Fruit fly (Drosophila melanogaster) whole organism, adult: ENCODE results near the gene Naa80.

Experiments
- CG11617 ChIP-seq: fragments of 200-800 bp; sonication (Bioruptor generic); optimal IDR thresholded peaks from 2 replicates; lab custom pipeline; 2017; ENCODE audit warnings: mild to moderate bottlenecking, missing biosample characterization, missing genetic modification reagents, missing genetic modification characterization
- CG12768 ChIP-seq: fragments of 200-800 bp; sonication (Bioruptor generic); optimal IDR thresholded peaks from 2 replicates; lab custom pipeline; 2017; ENCODE audit warnings: missing biosample characterization, missing genetic modification characterization, mild to moderate bottlenecking, moderate library complexity, missing genetic modification reagents
- CG14711 ChIP-seq: fragments of 200-800 bp; sonication (Bioruptor generic); optimal IDR thresholded peaks from 2 replicates; lab custom pipeline; 2018; ENCODE audit warnings: missing biosample characterization, mild to moderate bottlenecking, missing genetic modification characterization, moderate library complexity
- CG1620 ChIP-seq: fragments of 200-800 bp; sonication (Bioruptor generic); optimal IDR thresholded peaks from 2 replicates; lab custom pipeline; 2016; ENCODE audit warnings: missing biosample characterization, missing genetic modification characterization
- CG33017 ChIP-seq: fragments of 200-800 bp; sonication (Bioruptor generic); optimal IDR thresholded peaks from 2 replicates; lab custom pipeline; 2018; ENCODE audit warnings: missing biosample characterization, mild to moderate bottlenecking, missing genetic modification characterization, moderate library complexity
- CG5204 ChIP-seq: fragments of 200-800 bp; sonication (Bioruptor generic); optimal IDR thresholded peaks from 2 replicates; lab custom pipeline; 2016; ENCODE audit warnings: missing biosample characterization, missing genetic modification characterization
- CG7045 ChIP-seq: fragments of 200-800 bp; sonication (Bioruptor generic); optimal IDR thresholded peaks from 2 replicates; lab custom pipeline; 2017; ENCODE audit warnings: missing biosample characterization, mild to moderate bottlenecking, missing genetic modification characterization
- CG7101 ChIP-seq: fragments of 200-800 bp; sonication (Bioruptor generic); optimal IDR thresholded peaks from 2 replicates; lab custom pipeline; 2018; ENCODE audit warnings: missing biosample characterization, mild to moderate bottlenecking, missing genetic modification characterization, moderate library complexity
- Clk ChIP-seq: fragments of 200-800 bp; sonication (Bioruptor generic); optimal IDR thresholded peaks from 2 replicates; lab custom pipeline; 2017; ENCODE audit warnings: missing biosample characterization, missing genetic modification characterization
- Crg-1 ChIP-seq: fragments of 200-800 bp; sonication (Bioruptor generic); optimal IDR thresholded peaks from 2 replicates; lab custom pipeline; 2016; ENCODE audit warnings: missing biosample characterization, missing genetic modification characterization
- Hr96 ChIP-seq: fragments of 200-800 bp; sonication (Bioruptor generic); optimal IDR thresholded peaks from 2 replicates; lab custom pipeline; 2016; ENCODE audit warnings: missing biosample characterization, missing genetic modification characterization
- Mnt ChIP-seq: fragments of 200-800 bp; sonication (Bioruptor generic); optimal IDR thresholded peaks from 2 replicates; lab custom pipeline; 2016; ENCODE audit warnings: missing biosample characterization, mild to moderate bottlenecking, missing genetic modification characterization
- bab1 ChIP-seq: fragments of 200-800 bp; sonication (Bioruptor generic); optimal IDR thresholded peaks from 3 replicates; lab custom pipeline; 2019; ENCODE audit warnings: missing biosample characterization, mild to moderate bottlenecking, missing genetic modification characterization, moderate library complexity
- cic ChIP-seq: fragments of 200-800 bp; sonication (Bioruptor generic); optimal IDR thresholded peaks from 2 replicates; lab custom pipeline; 2017; ENCODE audit warnings: missing biosample characterization, mild to moderate bottlenecking, missing genetic modification characterization, moderate library complexity
- cnc ChIP-seq, 2 experiments: fragments of >200 bp; optimal IDR thresholded peaks; 2 replicates each; lab custom pipeline; 2017
- kay ChIP-seq: fragments of 200-800 bp; sonication (Bioruptor generic); peaks from one replicate; lab custom pipeline; 2016; ENCODE audit warnings: missing biosample characterization, missing genetic modification characterization, borderline replicate concordance
- ovo ChIP-seq: fragments of 200-800 bp; sonication (Bioruptor generic); optimal IDR thresholded peaks from 2 replicates; lab custom pipeline; 2016; ENCODE audit warnings: missing biosample characterization, missing genetic modification characterization
- pad ChIP-seq: fragments of 200-800 bp; sonication (Bioruptor generic); optimal IDR thresholded peaks from 3 replicates; lab custom pipeline; 2017; ENCODE audit warnings: missing biosample characterization, missing genetic modification characterization, mild to moderate bottlenecking, moderate library complexity, missing genetic modification reagents
- tj ChIP-seq: fragments of 200-800 bp; sonication (Bioruptor generic); optimal IDR thresholded peaks from 3 replicates; lab custom pipeline; 2017; ENCODE audit warnings: missing biosample characterization, mild to moderate bottlenecking, missing genetic modification characterization, moderate library complexity
- toe ChIP-seq: fragments of 200-800 bp; sonication (Bioruptor generic); optimal IDR thresholded peaks from 2 replicates; lab custom pipeline; 2016; ENCODE audit warnings: missing biosample characterization, missing genetic modification characterization

Naa80 gene

dm6 chr3R:9793018-9793417 lies 25.4 kb downstream of the Naa80 start, which contains the start of gene CG8516:
CG8516 (plus strand) TSS chr3R:9793295.
- TF ChIP-seq bab1 (GFP tag; lab: Kevin White, UChicago): peak; percentile 4
- peak; percentile 37 for TF ChIP-seq CG7101 (tag; lab: Kevin White, UChicago)
- TF ChIP-seq CG11617: peak; percentile 26
- TF ChIP-seq tj: peak; percentile 29
- peak; percentile 28 for TF ChIP-seq CG33017 (tag; lab: Kevin White, UChicago)
- peak; percentile 25 for TF ChIP-seq Mnt (GFP tag; lab: Kevin White, UChicago)
- TF ChIP-seq CG14711 (tag; lab: Kevin White, UChicago): peak; percentile 45
- no peak for TF ChIP-seq Clk (GFP tag; lab: Kevin White, UChicago)
- TF ChIP-seq pad (GFP tag; lab: Kevin White, UChicago): no peak
- TF ChIP-seq CG12768: no peak

dm6 chr3R:9800644-9801330 lies 33.2 kb downstream of the Naa80 start, which contains the start of the genes CG9467 and CG8526:
CG9467 (minus strand) TSS chr3R:9801026.
CG8526 (plus strand) TSS chr3R:9801280.
- TF ChIP-seq toe (GFP tag; lab: Kevin White, UChicago) (peak; percentile 82), Crg-1 (peak; percentile 66), cic (no peak), pad (GFP tag; lab: Kevin White, UChicago) (peak; percentile 65), CG33017 (tag; lab: Kevin White, UChicago) (no peak), CG11617 (peak; percentile 73), ovo (GFP tag; lab: Kevin White, UChicago) (peak; percentile 85), Hr96 (GFP tag; lab: Kevin White, UChicago) (no peak), CG14711 (tag; lab: Kevin White, UChicago) (peak; percentile 66), tj (peak; percentile 61), bab1 (GFP tag; lab: Kevin White, UChicago) (peak; percentile 59), cnc (optimal IDR thresholded peaks at IDR 0.05; lab: Kevin White, UChicago) (no peak), Clk (GFP tag; lab: Kevin White, UChicago) (peak; percentile 37), CG7045 (GFP tag; lab: Kevin White, UChicago) (peak; percentile 64), Mnt (GFP tag; lab: Kevin White, UChicago) (peak; percentile 63), CG7101 (tag; lab: Kevin White, UChicago) (peak; percentile 68), kay (GFP tag; lab: Kevin White, UChicago) (no peak), CG5204 (GFP tag; lab: Kevin White, UChicago) (no peak), CG12768 (peak; percentile 60), CG1620 (GFP tag; lab: Kevin White, UChicago) (peak; percentile 63)

DNA sequence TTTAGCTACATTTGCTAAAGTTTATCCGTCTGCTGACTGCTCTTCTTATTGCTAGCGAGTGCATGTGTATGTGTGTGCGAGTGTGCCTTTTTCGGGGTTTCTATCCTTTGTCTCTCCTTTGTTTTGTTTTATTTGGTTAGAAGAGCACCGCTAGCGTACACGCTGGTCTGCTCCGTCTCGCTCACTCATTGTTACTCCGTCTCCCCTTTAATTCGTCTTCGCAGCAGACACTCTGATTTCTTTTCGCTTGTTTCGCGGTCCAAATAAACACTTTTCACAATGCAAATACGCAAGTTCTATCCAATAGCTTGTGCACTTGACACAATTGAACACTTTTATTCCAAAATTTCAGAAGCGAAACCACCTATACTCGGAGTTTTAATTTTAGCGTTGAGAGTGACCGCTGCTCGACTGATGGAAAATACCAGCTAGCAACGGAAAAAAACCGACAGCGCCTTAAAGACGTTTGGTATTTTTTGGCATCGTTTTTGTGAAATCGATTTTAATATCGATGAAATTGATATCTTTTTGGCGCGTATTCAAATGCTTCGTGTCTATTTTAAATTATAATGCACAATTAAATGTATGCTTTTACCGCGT lies 41.4 kb downstream of the Naa80 start, which contains the start of gene FBXO11:
Gene FBXO11, minus strand, starts transcription at position 423 of the 600 bp plus-strand sequence.
- TF ChIP-seq Crg-1 (peak; percentile 36), Mnt (GFP tag; lab: Kevin White, UChicago) (peak; percentile 67), ovo (GFP tag; lab: Kevin White, UChicago) (peak; percentile 2), Clk (GFP tag; lab: Kevin White, UChicago) (peak; percentile 37), CG7101 (tag; lab: Kevin White, UChicago) (peak; percentile 19), toe (GFP tag; lab: Kevin White, UChicago) (no peak), CG11617 (peak; percentile 86), CG1620 (GFP tag; lab: Kevin White, UChicago) (no peak), CG33017 (tag; lab: Kevin White, UChicago) (peak; percentile 58), CG7045 (GFP tag; lab: Kevin White, UChicago) (peak; percentile 68), bab1 (GFP tag; lab: Kevin White, UChicago) (no peak), CG14711 (tag; lab: Kevin White, UChicago) (peak; percentile 32), CG5204 (GFP tag; lab: Kevin White, UChicago) (no peak), Hr96 (GFP tag; lab: Kevin White, UChicago) (peak; percentile 67), kay (GFP tag; lab: Kevin White, UChicago) (no peak), cnc (optimal IDR thresholded peaks at IDR 0.05; lab: Kevin White, UChicago) (no peak), tj (peak; percentile 78), cic (peak; percentile 81), pad (GFP tag; lab: Kevin White, UChicago) (peak; percentile 87), CG12768 (peak; percentile 79)

DNA sequence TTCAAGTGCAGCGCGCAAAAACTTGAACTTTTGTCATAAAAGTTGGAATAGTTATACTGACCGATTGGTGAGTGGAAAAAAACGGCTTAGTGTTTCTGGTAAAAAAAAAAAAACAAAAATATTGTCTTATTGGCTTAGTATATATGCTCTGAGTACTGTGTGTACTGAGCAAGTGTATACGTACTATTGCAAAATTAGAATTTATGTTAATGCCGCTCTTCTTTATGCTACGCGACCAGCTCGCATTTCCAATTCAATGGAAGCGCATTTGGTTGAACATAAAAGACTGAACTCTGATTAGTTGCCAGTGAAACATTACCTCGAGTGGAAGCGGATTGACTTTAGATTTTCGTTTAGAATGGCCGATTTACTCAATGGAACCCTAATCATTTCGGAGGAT lies 44.8 kb downstream of the Naa80 start, which contains the start of gene CG8534:
Gene CG8534, plus strand, starts transcription at position 301 of the 400 bp plus-strand sequence.
- no peak for TF ChIP-seq ovo (GFP tag; lab: Kevin White, UChicago)
- no peak for TF ChIP-seq CG33017 (tag; lab: Kevin White, UChicago)
- no peak for TF ChIP-seq CG7045 (GFP tag; lab: Kevin White, UChicago)
- TF ChIP-seq Crg-1: no peak
- TF ChIP-seq tj: no peak
- no peak for TF ChIP-seq cnc (optimal IDR thresholded peaks at IDR 0.05; lab: Kevin White, UChicago)
- TF ChIP-seq bab1 (GFP tag; lab: Kevin White, UChicago): no peak
- TF ChIP-seq Clk (GFP tag; lab: Kevin White, UChicago): no peak
- TF ChIP-seq toe (GFP tag; lab: Kevin White, UChicago): no peak
- no peak for TF ChIP-seq CG7101 (tag; lab: Kevin White, UChicago)
- no peak for TF ChIP-seq CG12768
- no peak for TF ChIP-seq Mnt (GFP tag; lab: Kevin White, UChicago)
- TF ChIP-seq Hr96 (GFP tag; lab: Kevin White, UChicago): no peak
- TF ChIP-seq cic: no peak
- TF ChIP-seq CG11617: no peak
- TF ChIP-seq CG5204 (GFP tag; lab: Kevin White, UChicago): no peak
- TF ChIP-seq pad (GFP tag; lab: Kevin White, UChicago): no peak

DNA sequence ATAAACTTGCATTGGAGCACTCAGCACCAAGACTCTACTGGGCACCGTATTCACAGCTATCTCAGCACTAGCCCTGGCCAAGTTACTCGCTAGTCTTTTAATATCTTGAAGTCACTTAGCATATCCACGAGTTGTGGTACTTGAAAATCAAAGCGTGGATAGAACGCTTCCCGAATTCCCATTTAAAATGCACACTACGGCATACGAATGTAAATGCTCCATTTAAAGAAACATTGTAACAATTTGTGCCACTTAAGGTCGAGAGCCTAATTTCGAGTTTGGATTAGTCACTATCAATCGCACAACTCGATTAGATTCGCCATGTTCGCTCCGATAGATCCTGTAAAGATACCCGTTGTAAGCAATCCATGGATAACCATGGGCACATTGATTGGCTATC lies 46.2 kb downstream of the Naa80 start, which contains the start of gene eloF:
Gene eloF, plus strand, starts transcription at position 301 of the 400 bp plus-strand sequence.
- TF ChIP-seq CG11617 (no peak), CG1620 (GFP tag; lab: Kevin White, UChicago) (no peak), tj (no peak), pad (GFP tag; lab: Kevin White, UChicago) (no peak), CG7101 (tag; lab: Kevin White, UChicago) (no peak), ovo (GFP tag; lab: Kevin White, UChicago) (no peak), CG33017 (tag; lab: Kevin White, UChicago) (no peak)
